Worm (Caenorhabditis elegans) whole organism, L4 larva: ENCODE results near the gene srh-290.

Source experiments
- aly-2 ChIP-seq: sonication (generic microtip); optimal IDR thresholded peaks from 2 replicates; lab custom pipeline; 2018; ENCODE audit warnings: missing biosample characterization, missing genetic modification characterization
- fkh-10 ChIP-seq: fragments of 150-350 bp; optimal IDR thresholded peaks from 2 replicates; lab custom pipeline; 2014; ENCODE audit warnings: missing biosample characterization, missing genetic modification reagents, missing genetic modification characterization
- lin-29 ChIP-seq: fragments of 200-800 bp; sonication (Bioruptor generic); IDR thresholded peaks from 2 replicates; pipeline ENCODE4 v1.3.6; 2022; ENCODE audit warnings: missing genetic modification reagents, missing genetic modification characterization, missing compliant biosample characterization
- lir-3 ChIP-seq: sonication (generic microtip); optimal IDR thresholded peaks from 2 replicates; lab custom pipeline; 2016; ENCODE audit warnings: mild to moderate bottlenecking, missing genetic modification characterization, missing compliant biosample characterization
- lsy-2 ChIP-seq, 2 experiments: fragments of 150-350 bp in 1 of 2; sonication (generic microtip) in 1 of 2; optimal IDR thresholded peaks; 2 replicates each; lab custom pipeline; 2014 to 2017; ENCODE audit warnings: missing biosample characterization in 2 of 2, missing genetic modification characterization in 2 of 2
- spr-1 ChIP-seq: sonication (generic microtip); optimal IDR thresholded peaks from 2 replicates; lab custom pipeline; 2016; ENCODE audit warnings: mild to moderate bottlenecking, missing genetic modification characterization, missing compliant biosample characterization

DNA sequence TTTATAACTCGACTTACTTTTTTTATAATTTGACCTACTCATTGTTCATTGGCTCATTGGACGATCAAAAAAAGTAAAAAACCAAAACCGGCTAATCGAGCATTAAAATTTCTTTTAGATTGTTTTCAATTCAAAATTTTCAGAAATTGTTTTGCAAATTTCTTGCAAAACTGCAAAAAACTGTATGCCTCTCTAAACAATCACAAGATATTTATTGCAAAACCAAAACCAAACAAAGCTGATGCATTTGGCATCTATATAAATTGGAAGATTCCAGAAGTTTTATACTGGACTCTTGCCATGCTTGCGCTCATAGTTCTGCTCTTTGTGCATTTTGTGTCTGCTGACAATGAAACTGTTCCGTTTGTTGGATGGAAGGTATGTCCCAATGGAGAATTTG lies 12.7 kb upstream of the srh-290 start, which contains the start of gene C47A10.12:
- no peak for TF ChIP-seq aly-2 (tag; lab: Kevin White, UChicago)
- no peak for TF ChIP-seq lir-3
- TF ChIP-seq spr-1 (tag; lab: Kevin White, UChicago): no peak
- no peak for TF ChIP-seq lin-29 (GFP tag; lab: Robert Waterston, UW)
- no peak for TF ChIP-seq lsy-2 (tag; optimal IDR thresholded peaks at IDR 0.05; lab: Kevin White, UChicago)
- no peak for TF ChIP-seq fkh-10 (GFP tag; lab: Kevin White, UChicago)
